Fruit fly (Drosophila melanogaster): ENCODE data around the gene RfC38.

RfC38 gene

dm6 chr2L:11130151-11131008 is at the start of gene RfC38, which contains the start of gene CG4751 (continued):
- no peak for TF ChIP-seq her (GFP tag; optimal IDR thresholded peaks at IDR 0.05)
- no peak for TF ChIP-seq CG1529 (GFP tag; optimal IDR thresholded peaks at IDR 0.05)
- TF ChIP-seq btn (GFP tag; optimal IDR thresholded peaks at IDR 0.05), result no peak
- no peak for TF ChIP-seq Vsx1 (GFP tag; optimal IDR thresholded peaks at IDR 0.05)
- no peak for TF ChIP-seq prd (optimal IDR thresholded peaks at IDR 0.05)
- no peak for TF ChIP-seq prd (GFP tag; IDR thresholded peaks at IDR 0.05)
- no peak for TF ChIP-seq cg (GFP tag; optimal IDR thresholded peaks at IDR 0.05)
- TF ChIP-seq ewg (GFP tag; optimal IDR thresholded peaks at IDR 0.05), result no peak
- no peak for TF ChIP-seq HHEX (GFP tag; optimal IDR thresholded peaks at IDR 0.05)
- TF ChIP-seq maf-S (GFP tag; optimal IDR thresholded peaks at IDR 0.05), result no peak
- no peak for TF ChIP-seq Mad (GFP tag; optimal IDR thresholded peaks at IDR 0.05)
- TF ChIP-seq CG3281 (GFP tag; optimal IDR thresholded peaks at IDR 0.05), result no peak
- no peak for TF ChIP-seq Oaz (GFP tag; IDR thresholded peaks at IDR 0.05)
- no peak for TF ChIP-seq corto (GFP tag; optimal IDR thresholded peaks at IDR 0.05)
- no peak for TF ChIP-seq CG12219 (GFP tag; optimal IDR thresholded peaks at IDR 0.05)
- TF ChIP-seq E2f1 (GFP tag; IDR thresholded peaks at IDR 0.05), result 0 out of 2 replicates have a peak, but pooled peaks have one; percentile 20
- TF ChIP-seq bab2 (GFP tag; optimal IDR thresholded peaks at IDR 0.05), result no peak
- no peak for TF ChIP-seq CG31388 (GFP tag; optimal IDR thresholded peaks at IDR 0.05)
- TF ChIP-seq Eip74EF (GFP tag; optimal IDR thresholded peaks at IDR 0.05), result no peak
- no peak for TF ChIP-seq run (tag; optimal IDR thresholded peaks at IDR 0.05)
- no peak for TF ChIP-seq Hand (GFP tag; optimal IDR thresholded peaks at IDR 0.05)
- no peak for TF ChIP-seq sd (tag; optimal IDR thresholded peaks at IDR 0.05)
- no peak for TF ChIP-seq ERR (GFP tag; optimal IDR thresholded peaks at IDR 0.05)
- no peak for TF ChIP-seq Bteb2 (GFP tag; optimal IDR thresholded peaks at IDR 0.05)
- TF ChIP-seq CG14050 (GFP tag; IDR thresholded peaks at IDR 0.05), result no peak
- TF ChIP-seq repo (GFP tag; optimal IDR thresholded peaks at IDR 0.05), result no peak
- TF ChIP-seq Ravus (GFP tag; IDR thresholded peaks at IDR 0.05), result no peak
- no peak for TF ChIP-seq pros (GFP tag; optimal IDR thresholded peaks at IDR 0.05)
- TF ChIP-seq lilli (GFP tag; optimal IDR thresholded peaks at IDR 0.05), result peak; percentile 12
- TF ChIP-seq Hr78 (GFP tag; optimal IDR thresholded peaks at IDR 0.05), result no peak
- TF ChIP-seq CG4707 (GFP tag; optimal IDR thresholded peaks at IDR 0.05), result no peak
- TF ChIP-seq chif (GFP tag; optimal IDR thresholded peaks at IDR 0.05), result no peak
- no peak for TF ChIP-seq CG6254 (GFP tag; optimal IDR thresholded peaks at IDR 0.05)
- no peak for TF ChIP-seq Stat92E (GFP tag; optimal IDR thresholded peaks at IDR 0.05)
- TF ChIP-seq CG7786 (GFP tag; optimal IDR thresholded peaks at IDR 0.05), result no peak
- TF ChIP-seq CG17829 (tag; optimal IDR thresholded peaks at IDR 0.05), result peak; percentile 47
- TF ChIP-seq hb (GFP tag; IDR thresholded peaks at IDR 0.05; ENCODE audit: partially characterized antibody), result peak; percentile 64; the same call in 1 of the 3 replicates
- no peak for TF ChIP-seq CG31441 (GFP tag; IDR thresholded peaks at IDR 0.05)
- no peak for TF ChIP-seq Rx (GFP tag; IDR thresholded peaks at IDR 0.05)
- TF ChIP-seq ftz-f1 (GFP tag; optimal IDR thresholded peaks at IDR 0.05), result no peak
- no peak for TF ChIP-seq tio (GFP tag; optimal IDR thresholded peaks at IDR 0.05)
- TF ChIP-seq Lim3 (GFP tag; IDR thresholded peaks at IDR 0.05), result no peak
- no peak for TF ChIP-seq CG3163 (GFP tag; optimal IDR thresholded peaks at IDR 0.05)
- no peak for TF ChIP-seq ttk (GFP tag; IDR thresholded peaks at IDR 0.05)
- no peak for TF ChIP-seq CG12942 (GFP tag; optimal IDR thresholded peaks at IDR 0.05)
- TF ChIP-seq CG9817 (tag; optimal IDR thresholded peaks at IDR 0.05), result peak; percentile 3
- TF ChIP-seq CG10565 (GFP tag; optimal IDR thresholded peaks at IDR 0.05), result no peak
- no peak for TF ChIP-seq CG6175 (GFP tag; IDR thresholded peaks at IDR 0.05)
- no peak for TF ChIP-seq Mrtf (GFP tag; IDR thresholded peaks at IDR 0.05)
